Worm (Caenorhabditis elegans): ENCODE measurements around the gene glb-28.

glb-28 gene

ce11 chrX:15310330-15310776 lies 6.7 kb downstream of the glb-28 start (continued):
- TF ChIP-seq D2030.7 (GFP tag; IDR thresholded peaks at IDR 0.05) (no peak), sea-2 (GFP tag; IDR thresholded peaks at IDR 0.05) (no peak), hsf-1 (GFP tag; IDR thresholded peaks at IDR 0.05) (no peak), lsy-27 (tag; optimal IDR thresholded peaks at IDR 0.05; ENCODE audit: borderline replicate concordance, insufficient read depth) (no peak), madf-10 (tag; optimal IDR thresholded peaks at IDR 0.05) (no peak), ztf-3 (GFP tag; optimal IDR thresholded peaks at IDR 0.05) (no peak), nfya-2 (GFP tag; IDR thresholded peaks at IDR 0.05) (no peak), madf-3 (GFP tag; IDR thresholded peaks at IDR 0.05) (no peak), tbp1 (GFP tag; optimal IDR thresholded peaks at IDR 0.05) (no peak), dox-1 (GFP tag; IDR thresholded peaks at IDR 0.05) (0 out of 2 replicates have a peak, but pooled peaks have one; percentile 17), somi-1 (GFP tag; optimal IDR thresholded peaks at IDR 0.05) (no peak), lin-40 (tag; optimal IDR thresholded peaks at IDR 0.05) (no peak), ekl-4 (GFP tag; IDR thresholded peaks at IDR 0.05) (no peak), B0261.1 (tag; optimal IDR thresholded peaks at IDR 0.05) (no peak), rcor-1 (GFP tag; IDR thresholded peaks at IDR 0.05) (no peak), lsl-1 (GFP tag; optimal IDR thresholded peaks at IDR 0.05) (no peak), cebp-1 (GFP tag; IDR thresholded peaks at IDR 0.05) (no peak), cebp-1 (tag; optimal IDR thresholded peaks at IDR 0.05) (no peak), K11D2.4 (GFP tag; IDR thresholded peaks at IDR 0.05) (no peak), F57C9.4 (tag; optimal IDR thresholded peaks at IDR 0.05) (no peak), F23B12.7 (tag; optimal IDR thresholded peaks at IDR 0.05; ENCODE audit: insufficient read depth) (no peak), T26A5.8 (tag; optimal IDR thresholded peaks at IDR 0.05) (no peak), hlh-26 (GFP tag; conservative IDR thresholded peaks at IDR 0.05) (no peak), B0019.2 (GFP tag; conservative IDR thresholded peaks at IDR 0.05) (no peak), chd-7 (tag; optimal IDR thresholded peaks at IDR 0.05) (peak; percentile 34), zfh-2 (GFP tag; conservative IDR thresholded peaks at IDR 0.05) (peak; percentile 97), aptf-2 (GFP tag; conservative IDR thresholded peaks at IDR 0.05) (no peak), hmg-20 (GFP tag; IDR thresholded peaks at IDR 0.05) (peak; percentile 8; the same call in 1 of the 2 replicates), nfyb-1 (GFP tag; IDR thresholded peaks at IDR 0.05) (no peak), egrh-3 (GFP tag; IDR thresholded peaks at IDR 0.05) (peak; percentile 84; the same call in 1 of the 2 replicates), F37B4.10 (GFP tag; IDR thresholded peaks at IDR 0.05) (no peak), madf-8 (GFP tag; conservative IDR thresholded peaks at IDR 0.05) (no peak), ceh-91 (GFP tag; IDR thresholded peaks at IDR 0.05) (no peak), mcd-1 (GFP tag; IDR thresholded peaks at IDR 0.05) (0 out of 2 replicates have a peak, but pooled peaks have one; percentile 15)

ce11 chrX:15309138-15309537 lies 7.9 kb downstream of the glb-28 start, which contains the start of gene nhr-91:
Gene nhr-91 (plus strand): TSS chrX:15309369.
- TF ChIP-seq hlh-12 (tag; optimal IDR thresholded peaks at IDR 0.05), result no peak
- no peak for TF ChIP-seq ccch-3 (GFP tag; optimal IDR thresholded peaks at IDR 0.05)

DNA sequence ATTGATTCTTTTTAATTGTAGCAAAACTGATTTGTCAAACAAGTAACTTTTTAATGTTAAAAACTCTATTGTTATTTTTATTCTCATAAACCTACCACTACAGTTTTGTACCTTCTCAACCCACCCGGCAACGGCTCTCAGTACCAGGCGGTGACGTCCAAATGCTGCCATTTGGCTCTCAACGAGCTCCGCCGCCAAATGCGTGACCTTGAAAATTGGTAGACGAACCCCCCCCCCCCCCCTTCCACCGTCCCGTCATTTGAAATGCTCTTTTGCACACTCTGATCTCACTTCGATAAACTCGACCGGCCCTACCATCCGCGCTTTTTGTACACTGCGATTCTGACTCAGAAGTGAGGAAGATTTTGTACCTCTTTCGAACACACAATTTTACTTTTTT lies 8.4 kb downstream of the glb-28 start:
- peak; percentile 52; the same call in 1 of the 2 replicates for TF ChIP-seq zfh-2 (GFP tag; conservative IDR thresholded peaks at IDR 0.05)
- TF ChIP-seq let-526 (GFP tag; IDR thresholded peaks at IDR 0.05), result no peak

Measured in whole organism, young adult.